Fruit fly (Drosophila melanogaster): Measurements from ENCODE around the gene Smn.

The Smn gene

DNA sequence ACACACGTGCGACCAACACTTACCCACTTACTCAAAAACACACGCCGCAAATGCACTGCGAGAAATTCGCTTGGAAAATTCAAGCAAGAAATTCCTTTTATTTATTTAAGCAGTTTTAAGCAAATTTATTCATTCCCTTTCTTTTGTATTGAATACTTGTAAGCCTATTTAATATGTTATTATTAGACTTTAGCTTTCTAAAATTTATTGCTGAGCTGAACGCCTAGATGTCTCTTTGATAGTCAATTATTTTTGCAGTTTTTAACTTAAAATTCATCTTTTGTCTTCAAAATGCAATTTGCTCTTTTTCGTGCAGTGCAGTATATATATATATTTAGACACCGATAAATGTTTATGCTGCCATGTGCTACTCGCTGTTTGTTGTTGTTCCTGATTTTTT, 47.4 kb downstream of the Smn start (continued):
- TF ChIP-seq pho (GFP tag; optimal IDR thresholded peaks at IDR 0.05) (peak; percentile 54), CG1603 (tag; optimal IDR thresholded peaks at IDR 0.05) (no peak), prd (optimal IDR thresholded peaks at IDR 0.05) (no peak), prd (GFP tag; IDR thresholded peaks at IDR 0.05) (peak; percentile 65), ewg (GFP tag; optimal IDR thresholded peaks at IDR 0.05) (peak; percentile 72), slbo (GFP tag; IDR thresholded peaks at IDR 0.05) (peak; percentile 71), CG14667 (GFP tag; IDR thresholded peaks at IDR 0.05) (peak; percentile 56; the same call in 1 of the 2 replicates), CG15073 (GFP tag; optimal IDR thresholded peaks at IDR 0.05) (peak; percentile 37), bsh (GFP tag; optimal IDR thresholded peaks at IDR 0.05) (peak in 1 of 2 experiments; percentile 83), bowl (GFP tag; IDR thresholded peaks at IDR 0.05) (no peak), en (GFP tag; optimal IDR thresholded peaks at IDR 0.05) (peak; percentile 43), CG4404 (GFP tag; IDR thresholded peaks at IDR 0.05) (peak; percentile 41; the same call in 1 of the 2 replicates), Myb (GFP tag; optimal IDR thresholded peaks at IDR 0.05) (peak; percentile 31), D19A (tag; optimal IDR thresholded peaks at IDR 0.05) (peak; percentile 81), CG16779 (GFP tag; IDR thresholded peaks at IDR 0.05) (no peak), CG3726 (GFP tag; IDR thresholded peaks at IDR 0.05) (no peak), gro (GFP tag; optimal IDR thresholded peaks at IDR 0.05) (no peak), Aef1 (GFP tag; IDR thresholded peaks at IDR 0.05) (peak; percentile 77), h (optimal IDR thresholded peaks at IDR 0.05) (no peak), GATAe (GFP tag; conservative IDR thresholded peaks at IDR 0.05) (no peak), CG16813 (GFP tag; IDR thresholded peaks at IDR 0.05; ENCODE audit: partially characterized antibody) (no peak), lmd (GFP tag; IDR thresholded peaks at IDR 0.05) (peak; percentile 81), ranshi (GFP tag; IDR thresholded peaks at IDR 0.05) (peak; percentile 70; the same call in 1 of the 2 replicates), knrl (GFP tag; IDR thresholded peaks at IDR 0.05; ENCODE audit: partially characterized antibody) (no peak), CG9876 (GFP tag; optimal IDR thresholded peaks at IDR 0.05) (peak; percentile 46), C15 (GFP tag; IDR thresholded peaks at IDR 0.05) (0 out of 3 replicates have a peak, but pooled peaks have one; percentile 45), CG17612 (GFP tag; IDR thresholded peaks at IDR 0.05) (no peak), CG12236 (GFP tag; optimal IDR thresholded peaks at IDR 0.05) (peak; percentile 30), chn (GFP tag; optimal IDR thresholded peaks at IDR 0.05) (peak; percentile 58), CG43689 (GFP tag; IDR thresholded peaks at IDR 0.05) (no peak), sisA (GFP tag; IDR thresholded peaks at IDR 0.05) (peak; percentile 70), CG12942 (GFP tag; optimal IDR thresholded peaks at IDR 0.05) (peak; percentile 49), gsb (GFP tag; IDR thresholded peaks at IDR 0.05) (peak; percentile 57), CG3407 (GFP tag; optimal IDR thresholded peaks at IDR 0.05) (peak; percentile 73), gcm (GFP tag; optimal IDR thresholded peaks at IDR 0.05) (peak; percentile 47), CG15269 (tag; optimal IDR thresholded peaks at IDR 0.05) (peak; percentile 85), CG4424 (GFP tag; optimal IDR thresholded peaks at IDR 0.05) (peak; percentile 86), CG13123 (GFP tag; optimal IDR thresholded peaks at IDR 0.05) (peak; percentile 37), Neu2 (GFP tag; optimal IDR thresholded peaks at IDR 0.05; ENCODE audit: borderline replicate concordance) (no peak), kni (GFP tag; optimal IDR thresholded peaks at IDR 0.05) (peak; percentile 39), B-H1 (GFP tag; IDR thresholded peaks at IDR 0.05) (peak; percentile 51; the same call in 2 of the 3 replicates), grn (GFP tag; optimal IDR thresholded peaks at IDR 0.05) (no peak), CG17829 (tag; optimal IDR thresholded peaks at IDR 0.05) (peak; percentile 85), CG2889 (GFP tag; IDR thresholded peaks at IDR 0.05) (0 out of 3 replicates have a peak, but pooled peaks have one; percentile 44), CG10462 (GFP tag; optimal IDR thresholded peaks at IDR 0.05) (peak; percentile 67), HmgD (GFP tag; optimal IDR thresholded peaks at IDR 0.05) (no peak), dati (GFP tag; IDR thresholded peaks at IDR 0.05) (no peak), btn (GFP tag; optimal IDR thresholded peaks at IDR 0.05) (peak; percentile 10), crol (GFP tag; IDR thresholded peaks at IDR 0.05) (no peak), mld (GFP tag; IDR thresholded peaks at IDR 0.05; ENCODE audit: partially characterized antibody) (no peak), shn (GFP tag; optimal IDR thresholded peaks at IDR 0.05) (peak; percentile 69), usp (GFP tag; optimal IDR thresholded peaks at IDR 0.05) (no peak), Hsf (GFP tag; optimal IDR thresholded peaks at IDR 0.05) (peak; percentile 83)

All from whole organism, embryonic.